Worm (Caenorhabditis elegans): ENCODE measurements around the gene sre-48.
A peak's percentile ranks its signal among the peaks of the same experiment; 100 is the strongest.

The sre-48 gene

DNA sequence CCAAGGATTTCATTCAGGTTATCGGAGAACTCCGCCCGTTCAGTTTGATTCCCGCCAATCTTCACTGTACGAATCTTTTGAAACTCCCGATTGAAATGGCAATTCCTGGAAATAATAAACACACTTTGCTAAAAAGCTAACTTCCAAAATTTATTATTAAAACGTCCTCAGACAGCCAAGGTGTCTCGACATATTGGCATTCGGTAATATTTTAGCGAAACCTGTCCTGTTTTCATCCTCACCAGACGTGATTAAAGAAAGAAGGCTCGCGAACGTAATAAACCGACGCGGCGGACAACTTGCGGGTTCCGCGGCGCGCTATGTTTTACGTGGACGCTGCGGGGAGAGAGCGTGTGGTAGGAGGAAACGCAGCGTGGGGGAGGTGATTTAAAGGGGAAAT is 38.5 kb upstream of the sre-48 start (continued):
- no peak for TF ChIP-seq aly-2 (tag; optimal IDR thresholded peaks at IDR 0.05)
- TF ChIP-seq php-3 (GFP tag; IDR thresholded peaks at IDR 0.05) = peak; percentile 69; the same call in 1 of the 2 replicates
- peak; percentile 53 for TF ChIP-seq set-16 (GFP tag; IDR thresholded peaks at IDR 0.05)
- TF ChIP-seq vab-7 (GFP tag; IDR thresholded peaks at IDR 0.05) = peak; percentile 44; the same call in 1 of the 2 replicates
- peak; percentile 57 for TF ChIP-seq lin-13 (GFP tag; optimal IDR thresholded peaks at IDR 0.05)
- peak; percentile 70 for TF ChIP-seq nhr-77 (tag; optimal IDR thresholded peaks at IDR 0.05)
- peak; percentile 69 for TF ChIP-seq snpc-1.2 (GFP tag; IDR thresholded peaks at IDR 0.05)

DNA sequence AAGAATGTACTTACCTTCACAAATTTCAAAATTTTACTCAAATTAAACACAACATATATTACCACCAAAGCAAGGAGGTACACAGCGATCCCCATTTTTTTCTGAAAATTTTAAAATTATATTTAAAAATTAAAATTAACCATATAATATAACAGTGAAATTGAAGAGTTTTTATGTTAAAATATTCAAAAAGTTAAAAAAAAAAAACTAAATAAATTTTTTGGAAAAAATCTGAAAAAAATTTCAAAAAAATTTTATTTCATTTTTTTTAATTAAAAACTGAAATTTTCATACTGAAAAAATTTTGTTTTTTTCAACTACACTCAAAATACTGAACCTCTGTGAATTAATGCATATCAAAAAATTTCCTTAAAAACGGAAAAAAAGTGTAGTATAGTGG is 37.2 kb upstream of the sre-48 start, which contains the start of gene cyp-37A1:
Gene cyp-37A1, minus strand, starts transcription at position 101 of the 400 bp plus-strand sequence.
- TF ChIP-seq daf-16 (GFP tag; optimal IDR thresholded peaks at IDR 0.05) (no peak), daf-16 (tag; optimal IDR thresholded peaks at IDR 0.05) (peak; percentile 18), dve-1 (tag; optimal IDR thresholded peaks at IDR 0.05; ENCODE audit: insufficient read depth) (peak; percentile 13), madf-5 (GFP tag; IDR thresholded peaks at IDR 0.05) (no peak), zfp-3 (GFP tag; conservative IDR thresholded peaks at IDR 0.05) (no peak), lin-15B (tag; optimal IDR thresholded peaks at IDR 0.05) (no peak)

DNA sequence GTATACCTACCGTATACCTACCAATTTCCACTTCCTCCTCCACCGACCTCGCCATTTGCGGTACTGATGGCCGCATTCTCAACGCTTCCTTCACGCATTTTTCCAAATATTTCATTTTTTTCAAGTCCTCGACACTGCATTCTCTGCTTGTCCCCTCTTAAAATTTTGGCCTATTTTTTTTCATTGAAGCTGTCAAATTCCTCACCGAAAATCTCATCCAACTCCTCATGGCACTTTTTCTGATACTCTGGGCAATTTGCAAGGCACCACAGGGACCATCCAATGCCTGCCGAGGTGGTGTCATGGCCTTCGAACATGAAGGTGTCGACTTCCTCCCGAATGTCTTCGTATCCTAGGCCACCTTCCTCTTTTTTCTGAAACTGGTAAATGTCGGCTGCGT is 35.0 kb upstream of the sre-48 start:
- TF ChIP-seq mxl-3 (GFP tag; optimal IDR thresholded peaks at IDR 0.05) (no peak), Y5F2A.4 (GFP tag; optimal IDR thresholded peaks at IDR 0.05) (no peak), aha-1 (tag) (peak; percentile 93), unc-62 (GFP tag; optimal IDR thresholded peaks at IDR 0.05 in 1 of 2) (no peak), unc-62 (tag; optimal IDR thresholded peaks at IDR 0.05) (no peak), F44E2.7 (GFP tag; IDR thresholded peaks at IDR 0.05) (0 out of 2 replicates have a peak, but pooled peaks have one; percentile 29)

DNA sequence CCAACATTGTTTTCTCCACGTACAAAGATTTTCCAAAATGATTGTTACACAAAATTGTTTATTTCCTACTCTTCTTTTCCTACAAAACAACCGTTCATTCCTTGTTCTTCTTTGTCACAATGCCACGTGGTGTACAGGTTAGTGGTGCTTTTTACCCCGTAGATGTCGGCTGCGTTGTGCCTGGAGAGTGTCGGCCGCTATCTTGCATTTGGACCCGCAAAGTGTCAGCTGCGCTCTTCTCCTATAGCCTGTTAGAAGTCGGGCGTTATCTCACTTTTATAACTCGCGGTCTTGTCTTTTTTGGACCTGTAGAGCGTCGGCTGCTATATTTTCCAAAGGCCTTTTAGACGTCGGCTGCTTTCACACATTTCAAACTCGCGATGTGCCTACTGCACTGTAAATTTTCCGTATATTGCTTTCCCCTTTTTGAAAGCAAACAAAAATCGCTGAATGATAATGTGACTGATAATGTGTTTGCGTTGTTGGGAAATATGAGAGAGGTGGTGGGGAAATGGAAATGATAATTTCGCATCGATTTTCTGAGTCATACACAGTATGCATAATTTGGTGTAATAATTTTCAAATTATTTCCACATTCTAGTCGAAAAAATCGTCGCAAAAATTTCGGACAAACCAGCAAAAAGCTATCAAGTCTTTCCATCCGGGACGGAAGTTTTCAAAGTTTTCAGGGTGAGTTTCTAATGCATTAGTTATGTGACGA is 31.1 kb upstream of the sre-48 start, which contains the start of gene F01D5.8:
Gene F01D5.8, plus strand, starts transcription at position 51 of the 721 bp plus-strand sequence.
- TF ChIP-seq lin-13 (GFP tag; optimal IDR thresholded peaks at IDR 0.05) = peak; percentile 63
- peak; percentile 4 for TF ChIP-seq dve-1 (tag; optimal IDR thresholded peaks at IDR 0.05; ENCODE audit: insufficient read depth)
- peak; percentile 7 for TF ChIP-seq hlh-11 (tag; optimal IDR thresholded peaks at IDR 0.05)
- TF ChIP-seq daf-8 (GFP tag; IDR thresholded peaks at IDR 0.05) = no peak
- TF ChIP-seq egl-43 (GFP tag; IDR thresholded peaks at IDR 0.05) = 0 out of 2 replicates have a peak, but pooled peaks have one; percentile 30
- 0 out of 2 replicates have a peak, but pooled peaks have one; percentile 18 for TF ChIP-seq zfp-3 (GFP tag; conservative IDR thresholded peaks at IDR 0.05)
- no peak for TF ChIP-seq vab-7 (GFP tag; IDR thresholded peaks at IDR 0.05)
- peak; percentile 14; the same call in 1 of the 2 replicates for TF ChIP-seq dmd-6 (GFP tag; IDR thresholded peaks at IDR 0.05)
- TF ChIP-seq pqm-1 (tag; optimal IDR thresholded peaks at IDR 0.05) = peak; percentile 80
- TF ChIP-seq daf-12 (tag; optimal IDR thresholded peaks at IDR 0.05) = no peak
- TF ChIP-seq nhr-42 (GFP tag; IDR thresholded peaks at IDR 0.05) = 0 out of 2 replicates have a peak, but pooled peaks have one; percentile 52
- TF ChIP-seq F26F4.8 (GFP tag; conservative IDR thresholded peaks at IDR 0.05) = no peak
- no peak for TF ChIP-seq lim-7 (GFP tag; IDR thresholded peaks at IDR 0.05)
- no peak for TF ChIP-seq snpc-1.2 (GFP tag; IDR thresholded peaks at IDR 0.05)
- TF ChIP-seq nhr-28 (tag; optimal IDR thresholded peaks at IDR 0.05) = peak; percentile 41
- TF ChIP-seq ZK546.5 (tag; optimal IDR thresholded peaks at IDR 0.05) = no peak
- no peak for TF ChIP-seq fos-1 (tag; optimal IDR thresholded peaks at IDR 0.05)
- TF ChIP-seq daf-16 (GFP tag; optimal IDR thresholded peaks at IDR 0.05) = no peak
- peak; percentile 45 for TF ChIP-seq daf-16 (tag; optimal IDR thresholded peaks at IDR 0.05)
- no peak for TF ChIP-seq dmd-9 (GFP tag; IDR thresholded peaks at IDR 0.05)
- no peak for TF ChIP-seq snpc-4 (tag; optimal IDR thresholded peaks at IDR 0.05)
- peak in 1 of 2 experiments; percentile 58 for TF ChIP-seq unc-62 (GFP tag; optimal IDR thresholded peaks at IDR 0.05 in 1 of 2)
- no peak for TF ChIP-seq unc-62 (tag; optimal IDR thresholded peaks at IDR 0.05)
- TF ChIP-seq mdt-29 (GFP tag; IDR thresholded peaks at IDR 0.05) = no peak
- no peak for TF ChIP-seq zag-1 (tag; optimal IDR thresholded peaks at IDR 0.05)
